Worm (Caenorhabditis elegans) whole organism, early embryonic: ENCODE measurements around the gene unc-6.
A peak's percentile ranks its signal among the peaks of the same experiment; 100 is the strongest.

Experiments used
- B0310.2 ChIP-seq: sonication (generic microtip); optimal IDR thresholded peaks from 2 replicates; lab custom pipeline; 2016; ENCODE audit warnings: mild to moderate bottlenecking, missing genetic modification characterization, missing compliant biosample characterization
- F13C5.2 ChIP-seq: sonication (generic microtip); optimal IDR thresholded peaks from 2 replicates; lab custom pipeline; 2017; ENCODE audit warnings: mild to moderate bottlenecking, missing genetic modification characterization, inconsistent platforms, missing compliant biosample characterization
- aly-1 ChIP-seq: sonication (generic microtip); optimal IDR thresholded peaks from 2 replicates; lab custom pipeline; 2016; ENCODE audit warnings: missing genetic modification characterization, missing compliant biosample characterization
- ama-1 ChIP-seq: fragments of 150-350 bp; optimal IDR thresholded peaks from 2 replicates; lab custom pipeline; 2014
- ceh-13 ChIP-seq: fragments of 200-800 bp; sonication (Bioruptor generic); optimal IDR thresholded peaks from 2 replicates; lab custom pipeline; 2018; ENCODE audit warnings: mild to moderate bottlenecking, missing genetic modification characterization, missing compliant biosample characterization
- ceh-36 ChIP-seq: sonication (generic microtip); optimal IDR thresholded peaks from 2 replicates; lab custom pipeline; 2016; ENCODE audit warnings: missing genetic modification characterization, inconsistent platforms, missing compliant biosample characterization
- ets-7 ChIP-seq: sonication (generic microtip); optimal IDR thresholded peaks from 2 replicates; lab custom pipeline; 2016; ENCODE audit warnings: missing genotype, missing genetic modification characterization, missing compliant biosample characterization
- flt-1 ChIP-seq: fragments of 200-800 bp; sonication (Bioruptor generic); IDR thresholded peaks from 2 replicates; pipeline ENCODE4 v1.3.6; 2022; ENCODE audit warnings: missing genetic modification characterization, missing compliant biosample characterization
- hmbx-1 ChIP-seq: sonication (generic microtip); optimal IDR thresholded peaks from 2 replicates; lab custom pipeline; 2016; ENCODE audit warnings: mild to moderate bottlenecking, missing genetic modification characterization, missing compliant biosample characterization
- hmg-4 ChIP-seq: fragments of 200-800 bp; sonication (Bioruptor generic); optimal IDR thresholded peaks from 2 replicates; lab custom pipeline; 2018; ENCODE audit warnings: mild to moderate bottlenecking, missing genetic modification characterization, missing compliant biosample characterization
- hnd-1 ChIP-seq: sonication (generic microtip); optimal IDR thresholded peaks from 2 replicates; lab custom pipeline; 2016; ENCODE audit warnings: missing genetic modification characterization, missing compliant biosample characterization
- pes-1 ChIP-seq: fragments of 200-800 bp; sonication (Bioruptor generic); IDR thresholded peaks from 2 replicates; pipeline ENCODE4 v1.3.6; 2022; ENCODE audit warnings: missing genetic modification reagents, missing genetic modification characterization, missing compliant biosample characterization
- scrt-1 ChIP-seq: fragments of 200-800 bp; sonication (Bioruptor generic); IDR thresholded peaks from 2 replicates; pipeline ENCODE4 v1.3.6; 2022; ENCODE audit warnings: missing genetic modification characterization, missing compliant biosample characterization
- sea-1 ChIP-seq: fragments of 200-800 bp; sonication (Bioruptor generic); conservative IDR thresholded peaks from 2 replicates; pipeline ENCODE4 v1.3.6; 2022; ENCODE audit warnings: missing genetic modification characterization, missing compliant biosample characterization
- tbx-11 ChIP-seq: fragments of 200-800 bp; sonication (Bioruptor generic); IDR thresholded peaks from 2 replicates; pipeline ENCODE4 v1.3.6; 2022; ENCODE audit warnings: missing genetic modification characterization, missing compliant biosample characterization
- tbx-37 ChIP-seq: fragments of 200-800 bp; sonication (Bioruptor generic); conservative IDR thresholded peaks from 2 replicates; pipeline ENCODE4 v1.3.6; 2022; ENCODE audit warnings: missing genetic modification reagents, missing genetic modification characterization, missing compliant biosample characterization
- tra-4 ChIP-seq: sonication (generic microtip); optimal IDR thresholded peaks from 2 replicates; lab custom pipeline; 2017; ENCODE audit warnings: missing genetic modification characterization, missing compliant biosample characterization

Gene unc-6

ce11 chrX:6901078-6901477, 11.6 kb downstream of the unc-6 start, which contains the start of gene pes-23:
TSS of gene pes-23 (plus strand) at chrX:6901378.
- no peak for TF ChIP-seq aly-1 (tag; lab: Kevin White, UChicago)
- no peak for TF ChIP-seq hnd-1 (tag; lab: Kevin White, UChicago)
- TF ChIP-seq sea-1 (GFP tag; lab: Robert Waterston, UW): no peak
- no peak for TF ChIP-seq tra-4
- no peak for TF ChIP-seq scrt-1 (GFP tag; lab: Robert Waterston, UW)
- TF ChIP-seq ets-7 (tag; lab: Kevin White, UChicago): no peak
- TF ChIP-seq ceh-36 (tag; lab: Kevin White, UChicago): no peak

- peak; percentile 80 for TF ChIP-seq tbx-37 (GFP tag; lab: Robert Waterston, UW)
- peak; percentile 76 for TF ChIP-seq aly-1 (tag; lab: Kevin White, UChicago)
- TF ChIP-seq flt-1: peak; percentile 71
- TF ChIP-seq ceh-13 (GFP tag; lab: Kevin White, UChicago): peak; percentile 54
- TF ChIP-seq scrt-1 (GFP tag; lab: Robert Waterston, UW): peak; percentile 84; the same call in 1 of the 2 replicates
- no peak for TF ChIP-seq hmbx-1
- no peak for TF ChIP-seq B0310.2 (tag; lab: Kevin White, UChicago)
- peak; percentile 67 for TF ChIP-seq hnd-1 (tag; lab: Kevin White, UChicago)
- TF ChIP-seq ceh-36 (tag; lab: Kevin White, UChicago): peak; percentile 49
- peak; percentile 83 for TF ChIP-seq tbx-11 (GFP tag; lab: Robert Waterston, UW)
- no peak for TF ChIP-seq ama-1 (lab: Kevin White, UChicago)
- peak; percentile 76 for TF ChIP-seq hmg-4 (GFP tag; lab: Kevin White, UChicago)
- peak; percentile 5 for TF ChIP-seq ets-7 (tag; lab: Kevin White, UChicago)
- TF ChIP-seq sea-1 (GFP tag; lab: Robert Waterston, UW): peak; percentile 76; the same call in 1 of the 2 replicates
- TF ChIP-seq tra-4: no peak
- TF ChIP-seq pes-1 (GFP tag; lab: Robert Waterston, UW): peak; percentile 86
- TF ChIP-seq F13C5.2 (tag; lab: Kevin White, UChicago): peak; percentile 61
These were observed 13.5 kb downstream of the unc-6 start for ce11 chrX:6902958-6903357.

- TF ChIP-seq ceh-13 (GFP tag; lab: Kevin White, UChicago) (no peak), B0310.2 (tag; lab: Kevin White, UChicago) (no peak), ceh-36 (tag; lab: Kevin White, UChicago) (no peak), ets-7 (tag; lab: Kevin White, UChicago) (no peak), tbx-11 (GFP tag; lab: Robert Waterston, UW) (no peak), hmbx-1 (no peak), tra-4 (no peak), hmg-4 (GFP tag; lab: Kevin White, UChicago) (no peak), flt-1 (no peak), hnd-1 (tag; lab: Kevin White, UChicago) (no peak), scrt-1 (GFP tag; lab: Robert Waterston, UW) (no peak), sea-1 (GFP tag; lab: Robert Waterston, UW) (no peak)
These were observed 14.7 kb downstream of the unc-6 start, which contains the start of gene sid-5 for ce11 chrX:6904064-6904771. TSS of gene sid-5 (plus strand) at chrX:6904721.

ce11 chrX:6905581-6905980, 16.1 kb downstream of the unc-6 start:
- TF ChIP-seq F13C5.2 (tag; lab: Kevin White, UChicago) (no peak), hmg-4 (GFP tag; lab: Kevin White, UChicago) (no peak), ceh-36 (tag; lab: Kevin White, UChicago) (no peak), sea-1 (GFP tag; lab: Robert Waterston, UW) (no peak), hmbx-1 (no peak), tra-4 (no peak), flt-1 (no peak), tbx-11 (GFP tag; lab: Robert Waterston, UW) (no peak), ama-1 (lab: Kevin White, UChicago) (no peak), B0310.2 (tag; lab: Kevin White, UChicago) (no peak), hnd-1 (tag; lab: Kevin White, UChicago) (no peak), pes-1 (GFP tag; lab: Robert Waterston, UW) (no peak), ceh-13 (GFP tag; lab: Kevin White, UChicago) (no peak), scrt-1 (GFP tag; lab: Robert Waterston, UW) (no peak), aly-1 (tag; lab: Kevin White, UChicago) (no peak), ets-7 (tag; lab: Kevin White, UChicago) (no peak)

- no peak for TF ChIP-seq ceh-13 (GFP tag; lab: Kevin White, UChicago)
- no peak for TF ChIP-seq F13C5.2 (tag; lab: Kevin White, UChicago)
- no peak for TF ChIP-seq B0310.2 (tag; lab: Kevin White, UChicago)
- TF ChIP-seq tra-4: no peak
- TF ChIP-seq hmbx-1: no peak
- no peak for TF ChIP-seq sea-1 (GFP tag; lab: Robert Waterston, UW)
- no peak for TF ChIP-seq pes-1 (GFP tag; lab: Robert Waterston, UW)
- TF ChIP-seq flt-1: no peak
- no peak for TF ChIP-seq tbx-11 (GFP tag; lab: Robert Waterston, UW)
- no peak for TF ChIP-seq hmg-4 (GFP tag; lab: Kevin White, UChicago)
- TF ChIP-seq scrt-1 (GFP tag; lab: Robert Waterston, UW): no peak
- TF ChIP-seq ceh-36 (tag; lab: Kevin White, UChicago): no peak
These were observed 24.5 kb downstream of the unc-6 start, which contains the start of gene nhx-4 for ce11 chrX:6913989-6914388. TSS of gene nhx-4 (plus strand) at chrX:6914289.

ce11 chrX:6915279-6915678, 25.8 kb downstream of the unc-6 start:
- no peak for TF ChIP-seq ama-1 (lab: Kevin White, UChicago)
- TF ChIP-seq pes-1 (GFP tag; lab: Robert Waterston, UW): no peak
- no peak for TF ChIP-seq ceh-36 (tag; lab: Kevin White, UChicago)
- TF ChIP-seq sea-1 (GFP tag; lab: Robert Waterston, UW): no peak
- TF ChIP-seq tbx-11 (GFP tag; lab: Robert Waterston, UW): no peak
- no peak for TF ChIP-seq scrt-1 (GFP tag; lab: Robert Waterston, UW)
- no peak for TF ChIP-seq ets-7 (tag; lab: Kevin White, UChicago)
- TF ChIP-seq tra-4: no peak
- no peak for TF ChIP-seq ceh-13 (GFP tag; lab: Kevin White, UChicago)
- no peak for TF ChIP-seq hmbx-1
- no peak for TF ChIP-seq F13C5.2 (tag; lab: Kevin White, UChicago)
- TF ChIP-seq hnd-1 (tag; lab: Kevin White, UChicago): no peak
- no peak for TF ChIP-seq aly-1 (tag; lab: Kevin White, UChicago)
- TF ChIP-seq flt-1: no peak
- no peak for TF ChIP-seq hmg-4 (GFP tag; lab: Kevin White, UChicago)
- TF ChIP-seq tbx-37 (GFP tag; lab: Robert Waterston, UW): no peak
- no peak for TF ChIP-seq B0310.2 (tag; lab: Kevin White, UChicago)
